Fruit fly (Drosophila melanogaster) whole organism, prepupa: ENCODE measurements around the gene CG31867.
A peak's percentile ranks its signal among the peaks of the same experiment; 100 is the strongest.

Experiments
- CG10631 ChIP-seq: fragments of 200-800 bp; sonication (Bioruptor generic); optimal IDR thresholded peaks from 2 replicates; lab custom pipeline; 2016; ENCODE audit warnings: missing biosample characterization, missing genetic modification characterization
- CG11294 ChIP-seq: fragments of 200-800 bp; sonication (Bioruptor generic); IDR thresholded peaks from 2 replicates; pipeline ENCODE4 v1.3.6; 2022; ENCODE audit warnings: missing biosample characterization, missing genetic modification characterization
- CG11762 ChIP-seq: fragments of 200-800 bp; sonication (Bioruptor generic); optimal IDR thresholded peaks from 3 replicates; lab custom pipeline; 2016; ENCODE audit warnings: missing biosample characterization, missing genetic modification characterization; ENCODE audit not compliant: insufficient read depth
- CG11902 ChIP-seq: fragments of 200-800 bp; sonication (Bioruptor generic); optimal IDR thresholded peaks from 3 replicates; lab custom pipeline; 2016; ENCODE audit warnings: missing biosample characterization, missing genetic modification characterization
- CG15336 ChIP-seq: fragments of 200-800 bp; sonication (Bioruptor generic); IDR thresholded peaks from 2 replicates; pipeline ENCODE4 v1.3.6; 2022; ENCODE audit warnings: missing biosample characterization, missing genetic modification characterization
- CG1621 ChIP-seq: fragments of 200-800 bp; sonication (Bioruptor generic); optimal IDR thresholded peaks from 3 replicates; lab custom pipeline; 2018; ENCODE audit warnings: missing biosample characterization, mild to moderate bottlenecking, missing genetic modification characterization
- CG16779 ChIP-seq: fragments of 200-800 bp; sonication (Bioruptor generic); optimal IDR thresholded peaks from 3 replicates; lab custom pipeline; 2017; ENCODE audit warnings: missing biosample characterization, mild to moderate bottlenecking, missing genetic modification characterization
- CG31627 ChIP-seq: fragments of 200-800 bp; sonication (Bioruptor generic); optimal IDR thresholded peaks from 3 replicates; lab custom pipeline; 2016; ENCODE audit warnings: missing biosample characterization, missing genetic modification characterization
- CG34406 ChIP-seq: fragments of 200-800 bp; sonication (Bioruptor generic); optimal IDR thresholded peaks from 3 replicates; lab custom pipeline; 2016; ENCODE audit warnings: missing biosample characterization, missing genetic modification characterization
- CG3919 ChIP-seq: fragments of 200-800 bp; sonication (Bioruptor generic); optimal IDR thresholded peaks from 3 replicates; lab custom pipeline; 2016; ENCODE audit warnings: missing biosample characterization, missing genetic modification characterization
- CG6163 ChIP-seq: fragments of 200-800 bp; sonication (Bioruptor generic); IDR thresholded peaks from 3 replicates; pipeline ENCODE4 v1.3.6; 2022; ENCODE audit warnings: missing biosample characterization, missing genetic modification characterization
- CG6276 ChIP-seq: fragments of 200-800 bp; sonication (Bioruptor generic); optimal IDR thresholded peaks from 2 replicates; lab custom pipeline; 2017; ENCODE audit warnings: missing biosample characterization, mild to moderate bottlenecking, missing genetic modification characterization
- CG6792 ChIP-seq: fragments of 200-800 bp; sonication (Bioruptor generic); optimal IDR thresholded peaks from 3 replicates; lab custom pipeline; 2016; ENCODE audit warnings: missing biosample characterization, missing genetic modification characterization
- CG6808 ChIP-seq: fragments of 200-800 bp; sonication (Bioruptor generic); optimal IDR thresholded peaks from 3 replicates; lab custom pipeline; 2017; ENCODE audit warnings: missing biosample characterization, missing genetic modification characterization, mild to moderate bottlenecking, moderate library complexity, missing genetic modification reagents
- CG6854 ChIP-seq: fragments of 200-800 bp; sonication (Bioruptor generic); optimal IDR thresholded peaks from 2 replicates; lab custom pipeline; 2017; ENCODE audit warnings: missing biosample characterization, mild to moderate bottlenecking, missing genetic modification characterization
- CG8319 ChIP-seq: fragments of 200-800 bp; sonication (Bioruptor generic); optimal IDR thresholded peaks from 3 replicates; lab custom pipeline; 2016; ENCODE audit warnings: missing biosample characterization, missing genetic modification characterization
- CG8632 ChIP-seq: fragments of 200-800 bp; sonication (Bioruptor generic); optimal IDR thresholded peaks from 3 replicates; lab custom pipeline; 2016; ENCODE audit warnings: missing biosample characterization, missing genetic modification characterization
- CG9139 ChIP-seq: fragments of 200-800 bp; sonication (Bioruptor generic); optimal IDR thresholded peaks from 3 replicates; lab custom pipeline; 2017; ENCODE audit warnings: missing biosample characterization, mild to moderate bottlenecking, missing genetic modification characterization
- Eip75B ChIP-seq: fragments of 200-800 bp; sonication (Bioruptor generic); optimal IDR thresholded peaks from 3 replicates; lab custom pipeline; 2016; ENCODE audit warnings: missing biosample characterization, missing genetic modification characterization
- Eip78C ChIP-seq: fragments of 200-800 bp; sonication (Bioruptor generic); peaks from one replicate; lab custom pipeline; 2016; ENCODE audit warnings: missing biosample characterization, missing genetic modification characterization
- Eip93F ChIP-seq: fragments of 200-800 bp; sonication (Bioruptor generic); optimal IDR thresholded peaks from 2 replicates; lab custom pipeline; 2016; ENCODE audit warnings: missing biosample characterization, mild to moderate bottlenecking, missing genetic modification characterization
- Ets21C ChIP-seq: fragments of 200-800 bp; sonication (Bioruptor generic); optimal IDR thresholded peaks from 3 replicates; lab custom pipeline; 2016; ENCODE audit warnings: missing biosample characterization, missing genetic modification characterization
- Ets96B ChIP-seq: fragments of 200-800 bp; optimal IDR thresholded peaks from 2 replicates; lab custom pipeline; 2019; ENCODE audit warnings: missing biosample characterization, mild to moderate bottlenecking, missing genetic modification characterization, moderate library complexity
- Hr38 ChIP-seq: sonication (Bioruptor generic); optimal IDR thresholded peaks from 2 replicates; lab custom pipeline; 2016; ENCODE audit warnings: missing biosample characterization, missing genetic modification characterization
- Hr39 ChIP-seq: fragments of 200-800 bp; sonication (Bioruptor generic); optimal IDR thresholded peaks from 2 replicates; lab custom pipeline; 2016; ENCODE audit warnings: missing biosample characterization, missing genetic modification characterization
- Lpt ChIP-seq: fragments of 200-800 bp; sonication (Bioruptor generic); optimal IDR thresholded peaks from 3 replicates; lab custom pipeline; 2016; ENCODE audit warnings: missing biosample characterization, missing genetic modification characterization
- Met ChIP-seq: fragments of 200-800 bp; sonication (Bioruptor generic); optimal IDR thresholded peaks from 3 replicates; lab custom pipeline; 2016; ENCODE audit warnings: missing biosample characterization, missing genetic modification characterization
- OdsH ChIP-seq: fragments of 200-800 bp; sonication (Bioruptor generic); optimal IDR thresholded peaks from 3 replicates; lab custom pipeline; 2016; ENCODE audit warnings: missing biosample characterization, missing genetic modification characterization
- Sox14 ChIP-seq: fragments of 200-800 bp; sonication (Bioruptor generic); optimal IDR thresholded peaks from 3 replicates; lab custom pipeline; 2016; ENCODE audit warnings: missing biosample characterization, missing genetic modification characterization
- Sox15 ChIP-seq: fragments of 200-800 bp; sonication (Bioruptor generic); optimal IDR thresholded peaks from 3 replicates; lab custom pipeline; 2016; ENCODE audit warnings: missing biosample characterization, missing genetic modification characterization
- achi ChIP-seq: fragments of 200-800 bp; sonication (Bioruptor generic); optimal IDR thresholded peaks from 3 replicates; lab custom pipeline; 2016; ENCODE audit warnings: missing biosample characterization, missing genetic modification characterization
- cyc ChIP-seq: fragments of 200-800 bp; sonication (Bioruptor generic); optimal IDR thresholded peaks from 3 replicates; lab custom pipeline; 2016; ENCODE audit warnings: missing biosample characterization, missing genetic modification characterization
- dac ChIP-seq: fragments of 200-800 bp; sonication (Bioruptor generic); optimal IDR thresholded peaks from 2 replicates; lab custom pipeline; 2017; ENCODE audit warnings: missing biosample characterization, mild to moderate bottlenecking, missing genetic modification characterization
- dsx ChIP-seq: fragments of 200-800 bp; optimal IDR thresholded peaks from 3 replicates; lab custom pipeline; 2019; ENCODE audit warnings: missing biosample characterization, mild to moderate bottlenecking, missing genetic modification characterization, moderate library complexity; ENCODE audit not compliant: poor library complexity, severe bottlenecking
- eg ChIP-seq: fragments of 200-800 bp; sonication (Bioruptor generic); IDR thresholded peaks from 3 replicates; pipeline ENCODE4 v1.3.6; 2022; ENCODE audit warnings: missing biosample characterization, missing genetic modification characterization
- esn ChIP-seq: fragments of 200-800 bp; sonication (Bioruptor generic); optimal IDR thresholded peaks from 2 replicates; lab custom pipeline; 2016; ENCODE audit warnings: missing biosample characterization, mild to moderate bottlenecking, missing genetic modification characterization, moderate library complexity
- fd59A ChIP-seq: fragments of 200-800 bp; sonication (Bioruptor generic); optimal IDR thresholded peaks from 2 replicates; lab custom pipeline; 2017; ENCODE audit warnings: missing biosample characterization, mild to moderate bottlenecking, missing genetic modification characterization, missing genetic modification reagents
- fd85E ChIP-seq: fragments of 200-800 bp; sonication (Bioruptor generic); optimal IDR thresholded peaks from 3 replicates; lab custom pipeline; 2016; ENCODE audit warnings: missing biosample characterization, missing genetic modification characterization
- lz ChIP-seq: fragments of 200-800 bp; sonication (Bioruptor generic); optimal IDR thresholded peaks from 3 replicates; lab custom pipeline; 2016; ENCODE audit warnings: missing biosample characterization, missing genetic modification characterization
- net ChIP-seq: fragments of 200-800 bp; sonication (Bioruptor generic); optimal IDR thresholded peaks from 3 replicates; lab custom pipeline; 2016; ENCODE audit warnings: missing biosample characterization, missing genetic modification characterization
- spab ChIP-seq: fragments of 200-800 bp; sonication (Bioruptor generic); optimal IDR thresholded peaks from 2 replicates; lab custom pipeline; 2017; ENCODE audit warnings: missing biosample characterization, mild to moderate bottlenecking, missing genetic modification characterization, missing genetic modification reagents
- topi ChIP-seq: fragments of 200-800 bp; sonication (Bioruptor generic); optimal IDR thresholded peaks from 3 replicates; lab custom pipeline; 2016; ENCODE audit warnings: missing biosample characterization, missing genetic modification characterization
- vri ChIP-seq: fragments of 200-800 bp; sonication (Bioruptor generic); optimal IDR thresholded peaks from 3 replicates; lab custom pipeline; 2016; ENCODE audit warnings: missing biosample characterization, mild to moderate bottlenecking, missing genetic modification characterization

The CG31867 gene

dm6 chr2L:11123499-11123898 is 21.7 kb downstream of the CG31867 start, which contains the start of the genes Csl4 and Nup160:
TSS of gene Csl4 (minus strand) at chr2L:11123567.
TSS of gene Nup160 (plus strand) at chr2L:11123777.
- TF ChIP-seq CG8319 (peak; percentile 67), CG9139 (GFP tag; lab: Kevin White, UChicago) (no peak), CG11902 (GFP tag; lab: Kevin White, UChicago) (peak; percentile 51), dac (GFP tag; lab: Kevin White, UChicago) (no peak), spab (GFP tag; lab: Kevin White, UChicago) (no peak), fd85E (GFP tag; lab: Kevin White, UChicago) (no peak), Met (no peak), lz (GFP tag; lab: Kevin White, UChicago) (peak; percentile 86), CG6276 (GFP tag; lab: Kevin White, UChicago) (no peak), Eip78C (GFP tag; lab: Kevin White, UChicago) (no peak), CG8632 (GFP tag; lab: Kevin White, UChicago) (no peak), Eip93F (GFP tag; lab: Kevin White, UChicago) (peak; percentile 31), vri (GFP tag; lab: Kevin White, UChicago) (no peak), achi (GFP tag; lab: Kevin White, UChicago) (peak; percentile 81), CG1621 (tag; lab: Kevin White, UChicago) (peak; percentile 68), CG10631 (GFP tag; lab: Kevin White, UChicago) (no peak), net (GFP tag; lab: Kevin White, UChicago) (no peak), Sox14 (GFP tag; lab: Kevin White, UChicago) (no peak), CG3919 (GFP tag; lab: Kevin White, UChicago) (no peak), topi (peak; percentile 84), dsx (no peak), cyc (GFP tag; lab: Kevin White, UChicago) (peak; percentile 84), CG6792 (GFP tag; lab: Kevin White, UChicago) (peak; percentile 70), Sox15 (GFP tag; lab: Kevin White, UChicago) (peak; percentile 50), Hr39 (GFP tag; lab: Kevin White, UChicago) (peak; percentile 88), CG31627 (GFP tag; lab: Kevin White, UChicago) (peak; percentile 87), CG6163 (GFP tag; lab: Robert Waterston, UW) (peak; percentile 63; the same call in 1 of the 3 replicates), Lpt (GFP tag; lab: Kevin White, UChicago) (no peak), CG6808 (no peak), Eip75B (GFP tag; lab: Kevin White, UChicago) (no peak), CG15336 (GFP tag; lab: Robert Waterston, UW) (peak; percentile 59), CG34406 (GFP tag; lab: Kevin White, UChicago) (peak; percentile 72), eg (GFP tag; lab: Robert Waterston, UW) (no peak; the same call in 2 of the 3 replicates), CG11294 (GFP tag; lab: Robert Waterston, UW) (0 out of 2 replicates have a peak, but pooled peaks have one; percentile 48), CG11762 (GFP tag; lab: Kevin White, UChicago) (peak; percentile 58), Hr38 (GFP tag; lab: Kevin White, UChicago) (peak; percentile 62), fd59A (no peak), esn (GFP tag; lab: Kevin White, UChicago) (peak; percentile 87)

DNA sequence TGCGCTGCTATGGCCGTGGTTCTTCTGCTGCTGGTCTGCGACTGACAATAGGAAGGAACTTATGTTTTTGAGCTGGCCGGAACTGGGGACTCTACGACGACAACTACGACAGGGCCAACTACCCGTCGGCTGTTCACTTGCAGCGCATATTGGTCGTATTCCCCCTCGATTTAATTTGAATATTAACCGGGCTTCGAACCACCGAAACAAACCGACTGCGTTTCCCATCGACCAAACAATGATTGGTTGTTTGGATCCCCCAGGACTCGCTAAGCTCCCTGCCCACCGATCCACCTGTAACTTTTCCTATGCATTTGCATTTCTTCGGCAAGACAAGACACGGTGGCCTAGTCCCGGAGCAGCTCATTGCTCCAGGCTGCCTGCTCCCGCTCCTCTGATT is 23.6 kb downstream of the CG31867 start, which contains the start of gene Dnaaf4:
Gene Dnaaf4 (minus strand): TSS at position 101 of the 400 bp plus-strand sequence.
- TF ChIP-seq CG11294 (GFP tag; lab: Robert Waterston, UW) (no peak), CG6854 (GFP tag; lab: Kevin White, UChicago) (no peak), net (GFP tag; lab: Kevin White, UChicago) (no peak), OdsH (GFP tag; lab: Kevin White, UChicago) (no peak), dac (GFP tag; lab: Kevin White, UChicago) (no peak), CG11762 (GFP tag; lab: Kevin White, UChicago) (no peak), CG16779 (tag; lab: Kevin White, UChicago) (no peak), Eip75B (GFP tag; lab: Kevin White, UChicago) (no peak), Ets96B (tag; lab: Kevin White, UChicago) (no peak), Ets21C (GFP tag; lab: Kevin White, UChicago) (no peak), CG1621 (tag; lab: Kevin White, UChicago) (no peak), Met (no peak)
